Worm (Caenorhabditis elegans): Measurements from ENCODE around the gene luc-7L.

luc-7L gene

ce11 chrII:7756810-7757209 lies 49.5 kb upstream of the luc-7L start (continued):
- TF ChIP-seq lin-35 (GFP tag; optimal IDR thresholded peaks at IDR 0.05) (peak in 1 of 3 experiments; percentile 10), egrh-3 (GFP tag; IDR thresholded peaks at IDR 0.05) (no peak), zim-3 (tag; optimal IDR thresholded peaks at IDR 0.05) (peak; percentile 18), cebp-1 (GFP tag; IDR thresholded peaks at IDR 0.05) (no peak), cebp-1 (tag; optimal IDR thresholded peaks at IDR 0.05) (peak; percentile 58), ets-4 (GFP tag; optimal IDR thresholded peaks at IDR 0.05) (no peak), mcd-1 (GFP tag; IDR thresholded peaks at IDR 0.05) (peak; percentile 59), die-1 (tag; optimal IDR thresholded peaks at IDR 0.05) (peak; percentile 78), egl-44 (GFP tag; IDR thresholded peaks at IDR 0.05) (0 out of 2 replicates have a peak, but pooled peaks have one; percentile 36), him-1 (tag; optimal IDR thresholded peaks at IDR 0.05) (peak; percentile 79), Y67H2A.10 (GFP tag; conservative IDR thresholded peaks at IDR 0.05) (no peak), xnd-1 (tag; optimal IDR thresholded peaks at IDR 0.05) (no peak), ccch-3 (GFP tag; optimal IDR thresholded peaks at IDR 0.05) (no peak), nhr-90 (tag; optimal IDR thresholded peaks at IDR 0.05) (peak; percentile 68), ekl-4 (GFP tag; IDR thresholded peaks at IDR 0.05) (0 out of 2 replicates have a peak, but pooled peaks have one; percentile 44), F37B4.10 (GFP tag; IDR thresholded peaks at IDR 0.05) (0 out of 2 replicates have a peak, but pooled peaks have one; percentile 71), aptf-2 (GFP tag; conservative IDR thresholded peaks at IDR 0.05) (no peak), ztf-18 (tag; optimal IDR thresholded peaks at IDR 0.05) (peak; percentile 59), akir-1 (GFP tag; optimal IDR thresholded peaks at IDR 0.05) (no peak), attf-5 (GFP tag; optimal IDR thresholded peaks at IDR 0.05) (peak; percentile 61), dpl-1 (GFP tag; optimal IDR thresholded peaks at IDR 0.05) (no peak), tlf-1 (GFP tag; optimal IDR thresholded peaks at IDR 0.05) (peak; percentile 39), nhr-27 (tag; optimal IDR thresholded peaks at IDR 0.05) (no peak), bed-1 (GFP tag; IDR thresholded peaks at IDR 0.05) (no peak), lin-40 (tag; optimal IDR thresholded peaks at IDR 0.05) (peak; percentile 60), dpff-1 (tag; optimal IDR thresholded peaks at IDR 0.05) (no peak), nhr-120 (GFP tag; IDR thresholded peaks at IDR 0.05) (no peak), ceh-100 (GFP tag; IDR thresholded peaks at IDR 0.05) (peak; percentile 62), hlh-26 (GFP tag; conservative IDR thresholded peaks at IDR 0.05) (no peak), B0019.2 (GFP tag; conservative IDR thresholded peaks at IDR 0.05) (no peak), egl-18 (GFP tag; IDR thresholded peaks at IDR 0.05) (no peak), ceh-40 (GFP tag; IDR thresholded peaks at IDR 0.05) (0 out of 2 replicates have a peak, but pooled peaks have one; percentile 28), C17E4.6 (GFP tag; IDR thresholded peaks at IDR 0.05) (0 out of 2 replicates have a peak, but pooled peaks have one; percentile 48), snpc-1.1 (tag; optimal IDR thresholded peaks at IDR 0.05; ENCODE audit: insufficient read depth) (no peak), snpc-4 (GFP tag; optimal IDR thresholded peaks at IDR 0.05) (peak; percentile 53), snpc-4 (tag; optimal IDR thresholded peaks at IDR 0.05) (peak in 2 of 4 experiments; percentile 13 to 63)

ce11 chrII:7755116-7755571 lies 47.9 kb upstream of the luc-7L start, which contains the start of the genes B0228.6 and B0228.1:
B0228.6 (minus strand) TSS chrII:7755166.
B0228.1 (plus strand) TSS chrII:7755343.
- no peak for TF ChIP-seq lsy-27 (tag; optimal IDR thresholded peaks at IDR 0.05; ENCODE audit: borderline replicate concordance, insufficient read depth)
- TF ChIP-seq Y53F4B.3 (GFP tag; IDR thresholded peaks at IDR 0.05) = no peak
- no peak for TF ChIP-seq hsf-1 (GFP tag; IDR thresholded peaks at IDR 0.05)
